Worm (Caenorhabditis elegans) whole organism, L4 larva: ENCODE data around the gene cyp-34A2.

Experiments
- Y5F2A.4 ChIP-seq: fragments of 200-800 bp; sonication (Bioruptor generic); optimal IDR thresholded peaks from 2 replicates; lab custom pipeline; 2018; ENCODE audit warnings: mild to moderate bottlenecking, missing genetic modification characterization, missing compliant biosample characterization
- fkh-10 ChIP-seq: fragments of 150-350 bp; optimal IDR thresholded peaks from 2 replicates; lab custom pipeline; 2014; ENCODE audit warnings: missing biosample characterization, missing genetic modification reagents, missing genetic modification characterization
- nhr-11 ChIP-seq: fragments of 150-350 bp; optimal IDR thresholded peaks from 2 replicates; lab custom pipeline; 2014; ENCODE audit warnings: missing biosample characterization, missing genetic modification characterization

DNA sequence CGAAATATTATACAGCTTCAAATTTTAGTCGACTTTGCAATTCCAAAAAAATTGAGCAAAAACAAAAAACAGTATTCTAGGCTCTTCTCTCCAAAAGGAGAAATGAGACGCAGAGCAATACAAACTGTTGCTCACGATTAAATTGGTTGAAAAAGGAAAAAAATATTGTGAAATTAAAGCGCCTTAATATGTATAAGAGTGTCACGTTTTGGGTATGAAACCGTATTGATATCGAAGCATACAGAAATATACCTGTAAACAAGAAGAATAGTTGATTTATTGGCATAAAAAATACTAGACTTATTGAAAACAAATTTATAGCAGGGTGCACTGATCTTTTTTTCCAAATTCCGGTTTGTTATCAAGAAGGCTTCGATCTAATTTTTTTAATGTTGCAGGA is 25.1 kb downstream of the cyp-34A2 start, which contains the start of gene M01B2.13:
- TF ChIP-seq Y5F2A.4 (no peak), nhr-11 (no peak), fkh-10 (GFP tag; lab: Kevin White, UChicago) (no peak)
